Fruit fly (Drosophila melanogaster): ENCODE data around the gene beta-Man.

Gene beta-Man

DNA sequence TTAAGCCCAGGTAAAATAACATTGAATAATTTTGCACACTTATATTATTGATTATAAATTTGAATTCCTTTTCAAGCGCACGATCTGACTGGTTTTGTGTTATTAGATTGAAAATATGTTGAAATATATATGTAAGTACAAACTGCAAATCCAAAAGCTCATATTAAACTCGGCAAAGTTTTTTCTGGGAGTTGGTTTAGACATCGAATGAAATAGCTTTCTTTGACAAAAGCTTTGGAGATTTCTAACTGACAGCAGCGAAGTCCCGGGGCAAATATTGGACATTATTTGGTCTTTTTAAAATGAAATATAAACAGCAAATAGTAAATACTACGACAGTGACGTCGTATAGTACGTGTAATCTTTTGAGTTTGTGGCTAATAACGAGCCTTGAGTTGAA, 54.2 kb downstream of the beta-Man start, which contains the start of gene TwdlG:
TSS of gene TwdlG (minus strand) at position 101 of the 400 bp plus-strand sequence.
- TF ChIP-seq Hr39 (GFP tag; optimal IDR thresholded peaks at IDR 0.05) (no peak), CG11762 (GFP tag; optimal IDR thresholded peaks at IDR 0.05; ENCODE audit: insufficient read depth) (no peak), CG10669 (GFP tag; optimal IDR thresholded peaks at IDR 0.05) (no peak), Eip93F (GFP tag; optimal IDR thresholded peaks at IDR 0.05) (no peak), fd85E (GFP tag; optimal IDR thresholded peaks at IDR 0.05) (no peak), Hr38 (GFP tag; optimal IDR thresholded peaks at IDR 0.05) (no peak), topi (GFP tag; optimal IDR thresholded peaks at IDR 0.05) (no peak), CG1621 (tag; optimal IDR thresholded peaks at IDR 0.05) (no peak), Gug (GFP tag; IDR thresholded peaks at IDR 0.05) (no peak)

DNA sequence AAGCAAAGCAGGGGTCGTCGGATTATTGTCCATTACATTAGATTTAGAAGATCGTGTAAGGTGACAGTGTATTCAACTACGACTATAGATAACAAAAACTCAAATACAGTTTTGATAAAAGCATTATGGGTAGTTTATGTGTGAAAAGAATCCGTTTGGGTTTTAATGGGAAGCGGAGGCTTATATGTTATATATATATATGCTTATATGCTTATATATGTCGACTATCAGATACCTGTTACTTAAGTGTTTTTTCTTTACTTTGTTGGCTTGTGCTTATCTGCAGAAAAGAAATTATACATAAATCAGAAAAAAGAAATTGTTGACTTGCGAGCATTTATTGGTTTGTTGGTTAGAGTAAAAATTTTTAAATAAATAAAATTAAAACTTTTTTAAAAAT, 55.9 kb downstream of the beta-Man start, which contains the start of gene CG14644:
TSS of gene CG14644 (minus strand) at position 101 of the 400 bp plus-strand sequence.
- TF ChIP-seq CG10669 (GFP tag; optimal IDR thresholded peaks at IDR 0.05) (no peak), Ets96B (tag; optimal IDR thresholded peaks at IDR 0.05) (no peak)

Measured in whole organism, prepupa.